Worm (Caenorhabditis elegans): Measurements from ENCODE around the gene F36H1.12.

DNA sequence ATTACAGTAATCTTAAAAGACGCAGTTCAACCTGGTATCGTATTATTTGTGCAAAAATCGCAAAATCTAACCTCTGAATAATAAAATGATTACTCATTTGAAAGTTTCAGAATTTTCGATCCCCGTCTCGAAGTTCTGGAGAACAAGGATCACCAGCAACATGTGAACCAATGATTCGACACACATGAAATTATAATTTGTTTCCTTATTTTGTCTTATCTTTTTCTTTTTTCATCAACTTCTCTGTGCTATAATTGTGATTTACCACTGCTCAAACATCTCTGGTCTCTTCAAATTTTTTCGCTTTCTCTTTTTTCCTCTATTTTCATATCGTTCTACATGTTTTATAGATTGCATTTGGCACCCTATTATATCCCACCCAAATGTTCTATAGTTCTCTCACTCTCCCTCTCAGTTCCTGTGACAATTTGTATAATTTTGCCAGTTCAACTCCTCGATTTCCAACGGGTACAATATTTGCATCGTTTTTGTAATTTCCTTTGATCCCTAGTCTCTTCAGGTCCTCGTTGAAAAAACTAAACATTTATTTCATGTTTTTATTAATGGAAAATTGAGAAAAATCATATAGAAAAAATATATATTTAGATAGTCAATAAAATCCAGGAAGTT, 9.6 kb upstream of the F36H1.12 start:
- TF ChIP-seq him-1 (tag; optimal IDR thresholded peaks at IDR 0.05) (no peak), W03F9.2 (tag; optimal IDR thresholded peaks at IDR 0.05) (no peak)
